Fruit fly (Drosophila melanogaster) whole organism, pupa: ENCODE data around the gene CG15347.

Source experiments
- CG10348 ChIP-seq: fragments of 200-800 bp; sonication (Bioruptor generic); IDR thresholded peaks from 2 replicates; pipeline ENCODE4 v1.3.6; 2022; ENCODE audit warnings: missing biosample characterization, missing genetic modification characterization
- CG12605 ChIP-seq: fragments of 200-800 bp; sonication (Bioruptor generic); IDR thresholded peaks from 2 replicates; pipeline ENCODE4 v1.3.6; 2022; ENCODE audit warnings: missing biosample characterization, missing genetic modification characterization
- CG13204 ChIP-seq: fragments of 200-800 bp; sonication (Bioruptor generic); optimal IDR thresholded peaks from 2 replicates; lab custom pipeline; 2018; ENCODE audit warnings: missing biosample characterization, mild to moderate bottlenecking, missing genetic modification characterization, moderate library complexity
- CG14655 ChIP-seq: fragments of 200-800 bp; sonication (Bioruptor generic); optimal IDR thresholded peaks from 3 replicates; lab custom pipeline; 2017; ENCODE audit warnings: mild to moderate bottlenecking, missing biosample characterization, missing genetic modification reagents, missing genetic modification characterization
- CG15710 ChIP-seq: fragments of 200-800 bp; sonication (Bioruptor generic); optimal IDR thresholded peaks from 2 replicates; lab custom pipeline; 2018; ENCODE audit warnings: missing biosample characterization, mild to moderate bottlenecking, missing genetic modification characterization, moderate library complexity
- CG17806 ChIP-seq: fragments of 200-800 bp; sonication (Bioruptor generic); optimal IDR thresholded peaks from 2 replicates; lab custom pipeline; 2018; ENCODE audit warnings: missing biosample characterization, mild to moderate bottlenecking, missing genetic modification characterization, moderate library complexity
- CG32121 ChIP-seq: fragments of 200-800 bp; sonication (Bioruptor generic); IDR thresholded peaks from 2 replicates; pipeline ENCODE4 v1.3.6; 2022; ENCODE audit warnings: missing biosample characterization, missing genetic modification characterization
- CG34367 ChIP-seq: fragments of 200-800 bp; sonication (Bioruptor generic); optimal IDR thresholded peaks from 2 replicates; lab custom pipeline; 2018; ENCODE audit warnings: missing biosample characterization, mild to moderate bottlenecking, missing genetic modification characterization
- CG4496 ChIP-seq: fragments of 200-800 bp; sonication (Bioruptor generic); IDR thresholded peaks from 3 replicates; pipeline ENCODE4 v1.3.6; 2022; ENCODE audit warnings: missing biosample characterization, missing genetic modification characterization
- CG8159 ChIP-seq: fragments of 200-800 bp; sonication (Bioruptor generic); optimal IDR thresholded peaks from 3 replicates; lab custom pipeline; 2018; ENCODE audit warnings: missing biosample characterization, mild to moderate bottlenecking, missing genetic modification characterization, moderate library complexity
- CG8301 ChIP-seq: fragments of 200-800 bp; sonication (Bioruptor generic); optimal IDR thresholded peaks from 2 replicates; lab custom pipeline; 2018; ENCODE audit warnings: missing biosample characterization, mild to moderate bottlenecking, missing genetic modification characterization
- CG9948 ChIP-seq: fragments of 200-800 bp; sonication (Bioruptor generic); optimal IDR thresholded peaks from 2 replicates; lab custom pipeline; 2018; ENCODE audit warnings: missing biosample characterization, mild to moderate bottlenecking, missing genetic modification characterization, moderate library complexity
- D1 ChIP-seq: fragments of 200-800 bp; sonication (Bioruptor generic); optimal IDR thresholded peaks from 2 replicates; lab custom pipeline; 2018; ENCODE audit warnings: missing biosample characterization, mild to moderate bottlenecking, missing genetic modification characterization, moderate library complexity
- EcR ChIP-seq: fragments of 200-800 bp; sonication (Bioruptor generic); optimal IDR thresholded peaks from 3 replicates; lab custom pipeline; 2019; ENCODE audit warnings: missing biosample characterization, missing genetic modification characterization, mild to moderate bottlenecking, moderate library complexity, missing genetic modification reagents
- Ets98B ChIP-seq: fragments of 200-800 bp; sonication (Bioruptor generic); IDR thresholded peaks from 2 replicates; pipeline ENCODE4 v1.3.6; 2022; ENCODE audit warnings: missing biosample characterization, missing genetic modification characterization
- Pif1A ChIP-seq: fragments of 200-800 bp; sonication (Bioruptor generic); optimal IDR thresholded peaks from 3 replicates; lab custom pipeline; 2016; ENCODE audit warnings: missing biosample characterization, missing genetic modification characterization
- Pif1B ChIP-seq: fragments of 200-800 bp; sonication (Bioruptor generic); optimal IDR thresholded peaks from 3 replicates; lab custom pipeline; 2016; ENCODE audit warnings: missing biosample characterization, missing genetic modification characterization
- Snoo ChIP-seq: fragments of 200-800 bp; sonication (Bioruptor generic); optimal IDR thresholded peaks from 3 replicates; lab custom pipeline; 2017; ENCODE audit warnings: missing biosample characterization, mild to moderate bottlenecking, missing genetic modification characterization, inconsistent platforms
- fd96Ca ChIP-seq: fragments of 200-800 bp; sonication (Bioruptor generic); IDR thresholded peaks from 3 replicates; pipeline ENCODE4 v1.3.6; 2022; ENCODE audit warnings: missing biosample characterization, missing genetic modification characterization
- gl ChIP-seq: fragments of 200-800 bp; sonication (Bioruptor generic); optimal IDR thresholded peaks from 2 replicates; lab custom pipeline; 2018; ENCODE audit warnings: missing biosample characterization, mild to moderate bottlenecking, missing genetic modification characterization
- rn ChIP-seq: fragments of 200-800 bp; sonication (Bioruptor generic); IDR thresholded peaks from 2 replicates; pipeline ENCODE4 v1.3.6; 2022; ENCODE audit warnings: missing biosample characterization, missing genetic modification characterization

Gene CG15347

DNA sequence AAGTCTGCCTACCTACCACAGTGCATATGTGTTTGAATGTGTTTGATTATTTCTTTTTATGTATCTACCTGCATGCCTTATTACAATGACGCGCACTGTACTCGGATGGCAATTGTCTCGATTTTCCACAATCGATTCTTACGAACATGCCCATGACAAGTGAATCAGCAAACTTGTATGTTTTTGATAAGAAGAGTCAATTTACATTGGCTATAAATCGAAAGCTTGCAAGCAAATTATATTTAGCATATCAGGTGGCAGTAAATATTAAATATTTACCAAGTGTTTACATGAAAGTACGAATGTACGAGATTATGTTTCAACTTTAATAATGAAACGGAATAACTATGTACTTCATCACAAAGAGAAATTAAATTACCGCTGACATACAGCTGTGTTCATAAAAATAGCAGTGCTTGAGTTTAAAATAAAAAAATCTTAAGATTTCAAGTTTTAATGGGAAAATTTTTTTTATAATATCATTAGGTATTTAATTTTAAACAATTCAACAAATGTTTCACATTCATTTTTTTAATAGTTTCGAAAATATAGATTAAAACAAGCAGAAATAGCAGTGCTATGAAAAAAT lies 1.2 kb downstream of the CG15347 start:
- TF ChIP-seq CG13204 (GFP tag; lab: Kevin White, UChicago) (no peak), gl (tag; lab: Kevin White, UChicago) (peak; percentile 35)

DNA sequence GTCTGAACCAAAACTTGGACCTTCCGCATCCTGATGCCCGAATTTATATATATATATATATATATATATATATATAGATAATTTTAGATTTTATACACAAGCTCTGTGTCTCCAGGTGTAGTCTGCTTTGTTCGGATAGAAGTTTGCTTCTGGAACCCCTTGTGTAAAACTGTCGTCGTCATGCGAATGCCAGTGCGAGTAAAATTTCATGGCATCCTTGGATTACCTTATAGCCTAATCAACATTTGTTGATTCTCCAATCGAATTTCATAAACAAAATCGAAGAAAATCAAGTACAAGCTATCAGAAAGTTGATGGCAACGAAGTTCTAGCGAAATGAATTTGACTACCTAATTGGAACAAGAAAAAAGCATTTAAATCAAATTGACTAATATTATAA lies 3.2 kb downstream of the CG15347 start, which contains the start of gene CG32713:
TSS of gene CG32713 (minus strand) at position 101 of the 400 bp plus-strand sequence.
- no peak for TF ChIP-seq CG14655
- no peak for TF ChIP-seq rn (GFP tag; lab: Robert Waterston, UW)
- TF ChIP-seq Pif1B (GFP tag; lab: Kevin White, UChicago): no peak
- no peak for TF ChIP-seq CG32121 (GFP tag; lab: Robert Waterston, UW)
- no peak for TF ChIP-seq D1 (tag; lab: Kevin White, UChicago)
- no peak for TF ChIP-seq Snoo
- TF ChIP-seq EcR (GFP tag; lab: Kevin White, UChicago): no peak
- TF ChIP-seq CG34367 (tag; lab: Kevin White, UChicago): no peak
- no peak for TF ChIP-seq fd96Ca (GFP tag; lab: Robert Waterston, UW)
- TF ChIP-seq CG15710: no peak
- TF ChIP-seq CG12605 (GFP tag; lab: Robert Waterston, UW): no peak
- no peak for TF ChIP-seq Pif1A (GFP tag; lab: Kevin White, UChicago)
- TF ChIP-seq CG10348 (GFP tag; lab: Robert Waterston, UW): no peak
- TF ChIP-seq Ets98B: no peak
- TF ChIP-seq gl (tag; lab: Kevin White, UChicago): no peak
- no peak for TF ChIP-seq CG9948 (tag; lab: Kevin White, UChicago)
- TF ChIP-seq, all 21 proteins: peak for 0

DNA sequence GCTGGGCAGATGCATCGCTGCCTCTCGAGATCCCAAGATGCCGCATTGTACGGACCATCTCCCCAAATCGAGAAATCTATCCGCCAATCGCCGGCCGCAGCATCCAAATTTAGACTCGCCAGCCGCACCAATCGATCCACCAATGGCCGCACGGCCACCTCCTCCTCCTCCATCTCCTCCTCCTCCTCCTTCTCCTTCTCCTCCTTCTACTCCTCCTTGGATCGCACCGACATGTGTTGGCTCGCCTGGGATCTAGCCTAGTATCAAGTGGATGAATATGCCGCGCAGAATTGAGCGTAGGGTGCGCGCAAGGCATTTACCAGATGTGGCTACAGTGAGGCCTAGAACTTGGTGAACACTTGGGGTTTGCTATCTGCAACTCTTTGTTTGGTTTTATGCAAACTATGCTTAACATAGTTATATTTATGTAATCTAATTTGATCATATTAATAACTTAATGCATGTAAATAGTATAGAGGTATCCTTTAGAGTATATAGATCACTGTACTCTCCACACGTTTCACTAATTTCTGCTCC lies 5.6 kb downstream of the CG15347 start, which contains the start of gene org-1:
TSS of gene org-1 (minus strand) at position 51 of the 537 bp plus-strand sequence.
- TF ChIP-seq EcR (GFP tag; lab: Kevin White, UChicago) (no peak), CG10348 (GFP tag; lab: Robert Waterston, UW) (peak; percentile 81), Pif1B (GFP tag; lab: Kevin White, UChicago) (peak; percentile 86), CG4496 (GFP tag; lab: Robert Waterston, UW) (peak; percentile 97), Snoo (peak; percentile 72), CG34367 (tag; lab: Kevin White, UChicago) (peak; percentile 93), gl (tag; lab: Kevin White, UChicago) (peak; percentile 86), CG15710 (peak; percentile 94), CG32121 (GFP tag; lab: Robert Waterston, UW) (peak; percentile 90), CG14655 (peak; percentile 92), Pif1A (GFP tag; lab: Kevin White, UChicago) (peak; percentile 89), fd96Ca (GFP tag; lab: Robert Waterston, UW) (peak; percentile 94), Ets98B (peak; percentile 94), CG17806 (tag; lab: Kevin White, UChicago) (peak; percentile 93), CG8301 (tag; lab: Kevin White, UChicago) (peak; percentile 89), CG9948 (tag; lab: Kevin White, UChicago) (peak; percentile 93), CG12605 (GFP tag; lab: Robert Waterston, UW) (peak; percentile 94), CG8159 (tag; lab: Kevin White, UChicago) (peak; percentile 93), CG13204 (GFP tag; lab: Kevin White, UChicago) (peak; percentile 81), rn (GFP tag; lab: Robert Waterston, UW) (peak; percentile 92), D1 (tag; lab: Kevin White, UChicago) (no peak)

DNA sequence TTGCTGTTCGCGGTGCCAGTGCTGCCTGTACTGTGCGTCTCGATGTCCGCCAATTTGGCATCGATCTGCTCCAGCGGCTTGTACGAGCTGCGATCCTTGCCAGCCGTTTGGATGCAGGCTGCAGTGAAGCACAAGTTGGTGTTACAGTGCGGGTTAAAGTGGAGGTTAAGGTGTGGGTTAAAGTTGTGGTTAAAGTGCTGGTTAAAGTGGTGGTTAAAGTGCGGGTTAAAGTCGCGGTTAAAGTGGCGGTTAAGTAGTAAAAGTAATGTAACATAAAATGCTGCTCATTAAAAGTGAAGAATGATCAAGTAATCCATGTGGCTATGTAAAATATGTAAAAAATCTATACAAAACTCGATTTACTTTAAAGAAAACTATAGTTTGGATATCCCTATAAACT lies 8.5 kb downstream of the CG15347 start:
- TF ChIP-seq rn (GFP tag; lab: Robert Waterston, UW) (no peak), D1 (tag; lab: Kevin White, UChicago) (no peak), CG34367 (tag; lab: Kevin White, UChicago) (no peak)

DNA sequence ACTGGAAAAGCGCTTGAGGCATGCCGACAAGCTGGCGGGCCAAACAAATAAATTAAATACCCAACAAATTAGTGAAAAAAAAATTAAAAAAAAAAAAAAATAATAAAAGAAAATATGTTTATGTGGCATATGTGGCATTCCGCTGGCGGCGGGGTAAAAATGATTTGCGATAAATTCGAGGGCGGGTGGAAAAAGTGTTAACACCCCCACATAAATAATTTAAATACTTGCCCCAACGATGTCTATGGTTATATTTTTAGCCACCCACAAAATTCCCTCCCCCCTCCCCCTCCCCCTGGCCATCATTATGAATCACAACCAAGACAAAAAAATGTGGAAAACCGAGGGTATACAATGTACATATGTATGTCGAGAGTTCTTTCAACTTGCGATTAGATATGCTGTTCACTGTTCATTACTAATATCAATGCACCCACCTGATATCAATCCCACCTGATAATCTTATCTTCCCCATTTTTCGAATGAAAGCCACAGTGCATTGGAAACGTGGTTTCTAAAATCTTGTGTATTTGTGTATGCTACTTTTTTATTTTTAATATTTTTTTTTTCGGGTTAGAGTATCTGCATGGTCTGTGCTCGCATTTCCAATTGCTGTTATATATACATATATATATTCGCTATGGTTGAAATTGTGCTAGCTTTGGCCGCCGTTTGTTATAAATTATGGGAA lies 10.3 kb downstream of the CG15347 start:
- TF ChIP-seq CG9948 (tag; lab: Kevin White, UChicago): no peak

DNA sequence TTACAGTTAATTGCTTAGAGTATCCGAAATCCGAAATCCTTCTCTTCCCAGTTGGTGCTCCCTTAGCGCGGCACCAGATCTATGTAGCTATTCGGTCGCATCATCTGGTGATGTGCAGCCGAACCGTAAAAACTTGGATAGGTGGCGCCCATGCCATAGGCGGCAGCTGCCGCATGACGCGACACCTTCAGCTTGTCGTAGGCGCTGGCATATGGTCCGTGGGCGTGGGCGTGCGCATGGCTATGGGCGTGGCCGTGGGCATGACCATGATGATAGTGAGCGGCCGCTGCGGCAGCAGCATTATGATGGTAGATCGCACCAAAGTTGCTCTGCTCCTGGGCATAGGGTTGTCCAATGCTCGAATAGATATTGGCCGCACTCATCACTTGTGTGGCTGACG lies 12.5 kb downstream of the CG15347 start:
- TF ChIP-seq CG8159 (tag; lab: Kevin White, UChicago): no peak
- no peak for TF ChIP-seq CG32121 (GFP tag; lab: Robert Waterston, UW)
- TF ChIP-seq CG14655: no peak
- TF ChIP-seq CG13204 (GFP tag; lab: Kevin White, UChicago): no peak
- no peak for TF ChIP-seq Pif1B (GFP tag; lab: Kevin White, UChicago)
- no peak for TF ChIP-seq CG15710
- no peak for TF ChIP-seq CG34367 (tag; lab: Kevin White, UChicago)
- no peak for TF ChIP-seq Pif1A (GFP tag; lab: Kevin White, UChicago)
- no peak for TF ChIP-seq CG8301 (tag; lab: Kevin White, UChicago)
- TF ChIP-seq CG4496 (GFP tag; lab: Robert Waterston, UW): no peak
- TF ChIP-seq fd96Ca (GFP tag; lab: Robert Waterston, UW): no peak
- TF ChIP-seq Ets98B: no peak
- no peak for TF ChIP-seq rn (GFP tag; lab: Robert Waterston, UW)
- TF ChIP-seq gl (tag; lab: Kevin White, UChicago): no peak
- no peak for TF ChIP-seq CG12605 (GFP tag; lab: Robert Waterston, UW)
- TF ChIP-seq EcR (GFP tag; lab: Kevin White, UChicago): no peak
- no peak for TF ChIP-seq Snoo
- no peak for TF ChIP-seq D1 (tag; lab: Kevin White, UChicago)
- TF ChIP-seq CG17806 (tag; lab: Kevin White, UChicago): no peak
- no peak for TF ChIP-seq CG10348 (GFP tag; lab: Robert Waterston, UW)
- TF ChIP-seq, all 21 proteins: peak for 0
